Worm (Caenorhabditis elegans) whole organism, L1 larva: ENCODE measurements around the gene evl-14.

Source experiments
- C16A3.4 ChIP-seq: fragments of 150-350 bp; optimal IDR thresholded peaks from 2 replicates; lab custom pipeline; 2014; ENCODE audit warnings: missing biosample characterization, missing genetic modification characterization
- C34B4.2 ChIP-seq: sonication (generic microtip); optimal IDR thresholded peaks from 2 replicates; lab custom pipeline; 2017; ENCODE audit warnings: mild to moderate bottlenecking, missing genetic modification characterization, missing compliant biosample characterization
- aha-1 ChIP-seq: fragments of 150-350 bp; optimal IDR thresholded peaks from 2 replicates; lab custom pipeline; 2014; ENCODE audit warnings: missing biosample characterization, missing genetic modification characterization
- blmp-1 ChIP-seq: fragments of 150-350 bp; optimal IDR thresholded peaks from 2 replicates; lab custom pipeline; 2014; ENCODE audit warnings: missing biosample characterization, missing genetic modification characterization
- ceh-8 ChIP-seq: fragments of 200-800 bp; sonication (Bioruptor generic); optimal IDR thresholded peaks from 2 replicates; lab custom pipeline; 2018; ENCODE audit warnings: mild to moderate bottlenecking, missing genetic modification characterization, moderate library complexity, missing compliant biosample characterization
- ceh-82 ChIP-seq, 3 experiments: fragments of 150-350 bp in 1 of 3; sonication (generic microtip) in 2 of 3; optimal IDR thresholded peaks; 2 replicates each; lab custom pipeline; 2014 to 2017; ENCODE audit warnings: missing biosample characterization in 3 of 3, missing genetic modification characterization in 3 of 3
- dpl-1 ChIP-seq, 3 experiments: fragments of 150-350 bp in 2 of 3; sonication (generic microtip) in 1 of 3; optimal IDR thresholded peaks; 2 replicates each; lab custom pipeline; 2014 to 2017; ENCODE audit warnings: missing biosample characterization in 3 of 3, missing genetic modification characterization in 3 of 3, missing genetic modification reagents in 3 of 3
- efl-1 ChIP-seq, 4 experiments: fragments of 150-350 bp; optimal IDR thresholded peaks in 3 of 4; peaks in 1 of 4; 1 replicate in 1 of 4; 2 replicates in 3 of 4; lab custom pipeline; 2014; ENCODE audit warnings: missing biosample characterization in 2 of 4, missing genetic modification characterization in 2 of 4, missing genetic modification reagents in 2 of 4
- efl-3 ChIP-seq: fragments of 200-800 bp; sonication (Bioruptor generic); optimal IDR thresholded peaks from 2 replicates; lab custom pipeline; 2018; ENCODE audit warnings: mild to moderate bottlenecking, missing genetic modification characterization, missing compliant biosample characterization
- egl-13 ChIP-seq: sonication (generic microtip); optimal IDR thresholded peaks from 2 replicates; lab custom pipeline; 2016; ENCODE audit warnings: missing genotype, missing genetic modification reagents, missing genetic modification characterization, missing compliant biosample characterization
- elt-2 ChIP-seq: sonication (generic microtip); optimal IDR thresholded peaks from 2 replicates; lab custom pipeline; 2016; ENCODE audit warnings: missing genetic modification characterization, mild to moderate bottlenecking, inconsistent platforms, missing compliant biosample characterization, missing genetic modification reagents
- ets-5 ChIP-seq: fragments of 200-800 bp; sonication (Bioruptor generic); IDR thresholded peaks from 2 replicates; pipeline ENCODE4 v1.3.6; 2022; ENCODE audit warnings: missing genetic modification characterization, missing compliant biosample characterization
- fkh-4 ChIP-seq: sonication (generic microtip); optimal IDR thresholded peaks from 2 replicates; lab custom pipeline; 2016; ENCODE audit warnings: missing compliant biosample characterization, missing genetic modification characterization, borderline replicate concordance
- hlh-17 ChIP-seq: fragments of 200-800 bp; sonication (Bioruptor generic); optimal IDR thresholded peaks from 2 replicates; lab custom pipeline; 2018; ENCODE audit warnings: missing genetic modification characterization, mild to moderate bottlenecking, missing compliant biosample characterization, moderate library complexity, borderline replicate concordance
- hpl-2 ChIP-seq: fragments of 150-350 bp; optimal IDR thresholded peaks from 2 replicates; lab custom pipeline; 2014; ENCODE audit warnings: missing biosample characterization, missing genetic modification reagents, missing genetic modification characterization
- isw-1 ChIP-seq: fragments of 200-800 bp; sonication (Bioruptor generic); IDR thresholded peaks from 2 replicates; pipeline ENCODE4 v1.3.6; 2022; ENCODE audit warnings: missing genetic modification characterization, missing compliant biosample characterization
- jun-1 ChIP-seq: fragments of 150-350 bp; optimal IDR thresholded peaks from 2 replicates; lab custom pipeline; 2014; ENCODE audit warnings: missing biosample characterization, missing genetic modification reagents, missing genetic modification characterization
- lin-13 ChIP-seq: fragments of 150-350 bp; optimal IDR thresholded peaks from 2 replicates; lab custom pipeline; 2014; ENCODE audit warnings: missing biosample characterization, missing genetic modification reagents, missing genetic modification characterization
- lin-15B ChIP-seq: fragments of 150-350 bp; sonication (generic microtip); optimal IDR thresholded peaks from 3 replicates; lab custom pipeline; 2014; ENCODE audit warnings: missing biosample characterization, missing genetic modification characterization
- lin-35 ChIP-seq, 2 experiments: fragments of 150-350 bp; optimal IDR thresholded peaks; 2 replicates each; lab custom pipeline; 2014; ENCODE audit warnings: missing biosample characterization in 2 of 2, missing genetic modification characterization in 2 of 2, missing genetic modification reagents in 2 of 2
- lin-39 ChIP-seq: fragments of 150-350 bp; optimal IDR thresholded peaks from 2 replicates; lab custom pipeline; 2014; ENCODE audit warnings: missing biosample characterization, missing genetic modification reagents, missing genetic modification characterization
- lsy-2 ChIP-seq, 2 experiments: fragments of 150-350 bp; optimal IDR thresholded peaks; 2 replicates each; lab custom pipeline; 2014; ENCODE audit warnings: missing biosample characterization in 2 of 2, missing genetic modification characterization in 2 of 2
- nhr-11 ChIP-seq: fragments of 150-350 bp; optimal IDR thresholded peaks from 2 replicates; lab custom pipeline; 2014; ENCODE audit warnings: missing biosample characterization, missing genetic modification characterization
- nhr-19 ChIP-seq: fragments of 200-800 bp; sonication (Bioruptor generic); conservative IDR thresholded peaks from 2 replicates; pipeline ENCODE4 v1.3.6; 2022; ENCODE audit warnings: missing genetic modification characterization, missing compliant biosample characterization
- nhr-20 ChIP-seq: sonication (generic microtip); optimal IDR thresholded peaks from 2 replicates; lab custom pipeline; 2016; ENCODE audit warnings: mild to moderate bottlenecking, missing genetic modification characterization, missing compliant biosample characterization
- nhr-28 ChIP-seq: fragments of 150-350 bp; optimal IDR thresholded peaks from 2 replicates; lab custom pipeline; 2014; ENCODE audit warnings: missing biosample characterization, missing genetic modification characterization
- nhr-71 ChIP-seq: sonication (generic microtip); optimal IDR thresholded peaks from 2 replicates; lab custom pipeline; 2016; ENCODE audit warnings: mild to moderate bottlenecking, missing genetic modification characterization, moderate library complexity, missing compliant biosample characterization
- nhr-85 ChIP-seq: sonication (generic microtip); peaks from one replicate; lab custom pipeline; 2016; ENCODE audit warnings: missing genetic modification characterization, inconsistent platforms, missing compliant biosample characterization
- nhr-90 ChIP-seq: sonication (generic microtip); optimal IDR thresholded peaks from 2 replicates; lab custom pipeline; 2016; ENCODE audit warnings: mild to moderate bottlenecking, missing genetic modification characterization, missing compliant biosample characterization; ENCODE audit not compliant: poor library complexity
- pqm-1 ChIP-seq: sonication (generic microtip); optimal IDR thresholded peaks from 3 replicates; lab custom pipeline; 2017; ENCODE audit warnings: missing biosample characterization, missing genetic modification characterization
- rnt-1 ChIP-seq: sonication (generic microtip); optimal IDR thresholded peaks from 2 replicates; lab custom pipeline; 2016; ENCODE audit warnings: mild to moderate bottlenecking, missing genetic modification characterization, moderate library complexity, missing compliant biosample characterization
- snpc-4 ChIP-seq: fragments of 150-350 bp; optimal IDR thresholded peaks from 2 replicates; lab custom pipeline; 2014; ENCODE audit warnings: missing biosample characterization, missing genetic modification characterization
- snu-23 ChIP-seq: sonication (generic microtip); optimal IDR thresholded peaks from 2 replicates; lab custom pipeline; 2016; ENCODE audit warnings: missing genetic modification characterization, missing compliant biosample characterization
- sup-37 ChIP-seq: fragments of 200-800 bp; sonication (Bioruptor generic); optimal IDR thresholded peaks from 2 replicates; lab custom pipeline; 2018; ENCODE audit warnings: mild to moderate bottlenecking, missing genetic modification characterization, missing compliant biosample characterization
- tlp-1 ChIP-seq: fragments of 150-350 bp; optimal IDR thresholded peaks from 2 replicates; lab custom pipeline; 2014; ENCODE audit warnings: missing biosample characterization, missing genetic modification characterization
- unc-130 ChIP-seq: fragments of 150-350 bp; optimal IDR thresholded peaks from 2 replicates; lab custom pipeline; 2017; ENCODE audit warnings: missing biosample characterization, missing genetic modification characterization, inconsistent platforms
- unc-30 ChIP-seq: sonication (generic microtip); optimal IDR thresholded peaks from 2 replicates; lab custom pipeline; 2017; ENCODE audit warnings: missing biosample characterization, missing genetic modification characterization
- unc-86 ChIP-seq: sonication (generic microtip); optimal IDR thresholded peaks from 2 replicates; lab custom pipeline; 2016; ENCODE audit warnings: missing genetic modification characterization, missing compliant biosample characterization
- unc-98 ChIP-seq: fragments of 200-800 bp; sonication (Bioruptor generic); IDR thresholded peaks from 2 replicates; pipeline ENCODE4 v1.3.6; 2022; ENCODE audit warnings: missing genetic modification characterization, missing compliant biosample characterization
- xbp-1 ChIP-seq: sonication (generic microtip); optimal IDR thresholded peaks from 2 replicates; lab custom pipeline; 2016; ENCODE audit warnings: missing genetic modification characterization, missing compliant biosample characterization
- zip-4 ChIP-seq: fragments of 200-800 bp; sonication (Bioruptor generic); optimal IDR thresholded peaks from 2 replicates; lab custom pipeline; 2018; ENCODE audit warnings: mild to moderate bottlenecking, missing genetic modification characterization, moderate library complexity, missing compliant biosample characterization
- ztf-11 ChIP-seq, 2 experiments: sonication (generic microtip); optimal IDR thresholded peaks; 2 replicates each; lab custom pipeline; 2016 to 2017; ENCODE audit warnings: missing genetic modification characterization in 2 of 2, missing biosample characterization in 1 of 2, missing compliant biosample characterization in 1 of 2

The evl-14 gene

ce11 chrIII:4269220-4269935, 43.5 kb downstream of the evl-14 start, which contains the start of the genes sftb-1 and R10E4.1 (continued):
- TF ChIP-seq sup-37 (GFP tag; lab: Kevin White, UChicago) (no peak), lin-13 (peak; percentile 62), snu-23 (GFP tag; lab: Kevin White, UChicago) (peak; percentile 85), dpl-1 (GFP tag; optimal IDR thresholded peaks at IDR 0.05; lab: Kevin White, UChicago) (peak; percentile 66 to 83 (median 81)), xbp-1 (tag; lab: Kevin White, UChicago) (peak; percentile 82), tlp-1 (tag; lab: Kevin White, UChicago) (no peak), pqm-1 (no peak), C34B4.2 (tag; lab: Kevin White, UChicago) (no peak), lin-39 (peak; percentile 62), nhr-85 (tag; lab: Kevin White, UChicago) (peak; percentile 88), ceh-82 (tag; optimal IDR thresholded peaks at IDR 0.05; lab: Kevin White, UChicago) (peak; percentile 76 to 77 (median 77)), snpc-4 (tag; lab: Kevin White, UChicago) (peak; percentile 58), unc-86 (tag; lab: Kevin White, UChicago) (peak; percentile 66), nhr-28 (tag; lab: Kevin White, UChicago) (no peak), blmp-1 (tag; lab: Kevin White, UChicago) (peak; percentile 6), lsy-2 (tag; optimal IDR thresholded peaks at IDR 0.05; lab: Kevin White, UChicago) (peak; percentile 84 to 85), unc-98 (no peak), ets-5 (GFP tag; lab: Robert Waterston, UW) (no peak), hpl-2 (GFP tag; lab: Kevin White, UChicago) (peak; percentile 22), nhr-19 (GFP tag; lab: Robert Waterston, UW) (peak; percentile 81), unc-30 (tag; lab: Kevin White, UChicago) (no peak), aha-1 (tag; lab: Kevin White, UChicago) (no peak), elt-2 (tag; lab: Kevin White, UChicago) (peak; percentile 13), nhr-20 (tag; lab: Kevin White, UChicago) (peak; percentile 80), lin-15B (tag; lab: Kevin White, UChicago) (peak; percentile 30), nhr-71 (tag; lab: Kevin White, UChicago) (peak; percentile 87), unc-130 (peak; percentile 61), nhr-90 (tag; lab: Kevin White, UChicago) (peak; percentile 77), jun-1 (peak; percentile 40), ztf-11 (tag; optimal IDR thresholded peaks at IDR 0.05; lab: Kevin White, UChicago) (peak in 1 of 2 experiments; percentile 62), C16A3.4 (tag; lab: Kevin White, UChicago) (peak; percentile 75)

ce11 chrIII:4265892-4266291, 47.0 kb downstream of the evl-14 start:
- no peak for TF ChIP-seq nhr-11 (tag; lab: Kevin White, UChicago)
- no peak for TF ChIP-seq efl-1 (optimal IDR thresholded peaks at IDR 0.05; lab: Kevin White, UChicago)
- peak in 1 of 2 experiments; percentile 70 for TF ChIP-seq efl-1 (GFP tag; optimal IDR thresholded peaks at IDR 0.05 in 1 of 2; lab: Kevin White, UChicago)

- TF ChIP-seq pqm-1 (no peak), nhr-19 (GFP tag; lab: Robert Waterston, UW) (no peak), efl-3 (no peak), ceh-8 (GFP tag; lab: Kevin White, UChicago) (no peak), ceh-82 (tag; optimal IDR thresholded peaks at IDR 0.05; lab: Kevin White, UChicago) (no peak), nhr-20 (tag; lab: Kevin White, UChicago) (no peak), rnt-1 (tag; lab: Kevin White, UChicago) (no peak), hlh-17 (GFP tag; lab: Kevin White, UChicago) (no peak), lin-13 (no peak), nhr-11 (tag; lab: Kevin White, UChicago) (no peak), fkh-4 (tag; lab: Kevin White, UChicago) (no peak), isw-1 (GFP tag; lab: Robert Waterston, UW) (no peak), egl-13 (tag; lab: Kevin White, UChicago) (no peak), zip-4 (GFP tag; lab: Kevin White, UChicago) (no peak), lin-35 (GFP tag; optimal IDR thresholded peaks at IDR 0.05; lab: Kevin White, UChicago) (no peak), ztf-11 (tag; optimal IDR thresholded peaks at IDR 0.05; lab: Kevin White, UChicago) (no peak)
Measured at ce11 chrIII:4263048-4263447, 49.9 kb downstream of the evl-14 start, which contains the start of gene T08A11.1. T08A11.1 (minus strand) TSS chrIII:4263148.
